Worm (Caenorhabditis elegans) whole organism, L2 larva: ENCODE measurements around the gene cho-1.

Experiments used
- lsy-2 ChIP-seq, 2 experiments: fragments of 150-350 bp in 1 of 2; sonication (generic microtip) in 1 of 2; optimal IDR thresholded peaks; 2 replicates each; lab custom pipeline; 2014 to 2017; ENCODE audit warnings: missing biosample characterization in 2 of 2, missing genetic modification characterization in 2 of 2
- nhr-12 ChIP-seq: fragments of 150-350 bp; optimal IDR thresholded peaks from 2 replicates; lab custom pipeline; 2014; ENCODE audit warnings: missing biosample characterization, missing genetic modification characterization

DNA sequence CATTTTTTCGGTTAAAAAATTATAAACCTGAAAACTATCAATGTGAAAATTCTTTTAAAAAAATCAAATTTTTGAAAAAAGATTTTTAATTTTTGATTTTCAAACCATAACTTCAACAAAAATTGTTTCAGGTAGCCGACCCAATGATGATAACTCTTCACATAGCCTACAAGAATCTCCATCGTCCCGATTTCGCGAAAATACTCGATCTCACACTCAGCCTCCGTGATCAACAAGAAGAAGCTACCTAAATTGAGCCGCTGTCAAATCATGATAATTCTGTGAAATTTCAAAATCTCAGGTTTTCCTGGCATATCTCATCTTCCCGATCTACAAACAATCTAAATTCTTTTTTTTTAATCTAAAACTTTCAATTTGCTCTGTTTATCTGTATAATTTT is 35.9 kb upstream of the cho-1 start:
- TF ChIP-seq nhr-12 (no peak), lsy-2 (tag; optimal IDR thresholded peaks at IDR 0.05; lab: Kevin White, UChicago) (no peak)
